Worm (Caenorhabditis elegans) whole organism, L3 larva: Measurements from ENCODE around the gene tmem-135.

Source experiments
- ama-1 ChIP-seq: fragments of 150-350 bp; optimal IDR thresholded peaks from 2 replicates; lab custom pipeline; 2018
- elt-2 ChIP-seq: sonication (generic microtip); optimal IDR thresholded peaks from 2 replicates; lab custom pipeline; 2016; ENCODE audit warnings: missing genetic modification reagents, mild to moderate bottlenecking, missing genetic modification characterization, missing compliant biosample characterization
- jun-1 ChIP-seq: fragments of 150-350 bp; optimal IDR thresholded peaks from 2 replicates; lab custom pipeline; 2014; ENCODE audit warnings: missing biosample characterization, missing genetic modification reagents, missing genetic modification characterization
- nhr-77 ChIP-seq: fragments of 150-350 bp; optimal IDR thresholded peaks from 2 replicates; lab custom pipeline; 2014; ENCODE audit warnings: missing biosample characterization, missing genetic modification characterization

DNA sequence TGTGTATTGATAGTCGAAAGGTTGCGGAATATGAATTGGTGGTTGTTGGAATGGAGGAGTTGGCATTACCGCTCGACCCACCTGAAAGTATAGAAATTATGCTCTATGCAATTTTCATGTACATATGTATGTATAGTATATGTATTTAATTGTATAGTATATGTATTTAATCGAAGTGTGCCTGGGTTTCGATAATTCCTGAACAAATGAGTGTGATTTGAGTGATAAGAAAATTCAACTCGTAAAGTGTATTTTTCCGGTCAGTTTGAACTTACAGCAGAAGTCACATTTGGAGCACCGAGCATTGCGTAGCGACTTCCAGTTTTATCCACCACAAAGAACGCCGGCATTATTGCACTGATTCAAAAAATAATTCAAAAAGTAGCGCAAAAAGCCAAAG, 14.8 kb upstream of the tmem-135 start:
- TF ChIP-seq jun-1 (tag; lab: Kevin White, UChicago), result no peak
- TF ChIP-seq ama-1 (lab: Kevin White, UChicago), result no peak
- peak; percentile 40 for TF ChIP-seq elt-2 (tag; lab: Kevin White, UChicago)
- no peak for TF ChIP-seq nhr-77 (tag; lab: Kevin White, UChicago)
